Worm (Caenorhabditis elegans): Measurements from ENCODE around the gene T07G12.4.

Gene T07G12.4

DNA sequence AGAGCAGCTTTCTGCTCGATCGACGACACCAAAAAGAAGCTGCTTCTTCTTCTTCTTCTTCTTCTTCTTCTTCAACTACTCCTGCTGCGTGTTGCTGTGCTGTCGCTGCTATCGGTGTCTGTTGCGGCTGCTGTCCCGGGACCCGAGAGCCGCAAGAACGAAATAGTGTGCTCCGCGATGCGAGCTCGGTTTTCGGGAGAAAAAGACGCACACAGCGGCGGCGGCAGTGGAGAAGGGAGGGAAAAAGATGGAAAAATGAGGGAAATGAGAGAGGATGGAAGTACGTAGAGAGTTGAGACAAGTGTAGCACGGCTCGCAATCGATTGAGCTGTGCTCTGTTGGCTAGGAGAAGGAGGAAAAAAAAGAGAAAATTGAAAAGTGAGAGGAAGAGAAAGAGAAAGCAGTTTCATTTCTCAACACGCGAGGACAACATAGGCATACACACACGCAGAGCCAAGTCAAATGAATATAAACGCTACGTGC, 34.7 kb downstream of the T07G12.4 start (continued):
- TF ChIP-seq Y5F2A.4 (GFP tag; optimal IDR thresholded peaks at IDR 0.05) (no peak), unc-62 (GFP tag; optimal IDR thresholded peaks at IDR 0.05 in 1 of 2) (peak in 1 of 2 experiments; percentile 82), unc-62 (tag; optimal IDR thresholded peaks at IDR 0.05) (no peak), lim-7 (GFP tag; IDR thresholded peaks at IDR 0.05) (no peak), aha-1 (tag) (peak; percentile 83), zag-1 (tag; optimal IDR thresholded peaks at IDR 0.05) (no peak), hmg-1.1 (GFP tag; IDR thresholded peaks at IDR 0.05) (peak; percentile 71), saeg-2 (GFP tag; IDR thresholded peaks at IDR 0.05) (no peak), ceh-32 (tag; optimal IDR thresholded peaks at IDR 0.05; ENCODE audit: poor library complexity) (no peak), pha-4 (GFP tag; IDR thresholded peaks at IDR 0.05) (no peak; the same call in 1 of the 2 replicates), pha-4 (tag; optimal IDR thresholded peaks at IDR 0.05) (no peak), spr-1 (tag; optimal IDR thresholded peaks at IDR 0.05) (peak; percentile 3), ceh-28 (tag; optimal IDR thresholded peaks at IDR 0.05) (peak; percentile 70), fkh-10 (GFP tag; optimal IDR thresholded peaks at IDR 0.05) (peak; percentile 47), ama-1 (optimal IDR thresholded peaks at IDR 0.05) (no peak), ztf-11 (tag; optimal IDR thresholded peaks at IDR 0.05) (no peak)

DNA sequence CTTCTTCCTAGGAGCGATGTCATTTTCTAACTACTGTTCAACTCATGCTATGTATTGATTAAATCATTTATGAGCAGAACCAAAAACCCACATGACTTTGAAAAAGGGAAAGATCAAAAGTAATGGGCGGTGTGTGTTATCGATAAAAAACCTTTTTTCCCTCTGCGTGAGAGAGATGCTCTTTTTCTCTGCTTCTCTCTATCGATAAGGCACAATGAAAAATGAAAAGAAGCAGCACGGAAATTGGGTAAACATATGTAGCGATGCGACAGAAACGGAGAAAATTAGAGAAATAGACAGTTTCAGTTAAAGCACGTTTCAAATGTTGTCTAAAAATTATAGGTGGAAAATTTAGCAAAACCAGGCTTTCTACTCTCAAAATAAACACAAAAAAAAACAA, 36.1 kb downstream of the T07G12.4 start:
- TF ChIP-seq ctbp-1 (GFP tag; IDR thresholded peaks at IDR 0.05) (no peak), nhr-48 (tag; optimal IDR thresholded peaks at IDR 0.05) (peak; percentile 25), spr-3 (GFP tag; optimal IDR thresholded peaks at IDR 0.05) (no peak), unc-62 (GFP tag; optimal IDR thresholded peaks at IDR 0.05 in 1 of 2) (no peak), unc-62 (tag; optimal IDR thresholded peaks at IDR 0.05) (no peak), dmd-6 (GFP tag; IDR thresholded peaks at IDR 0.05) (peak; percentile 84), saeg-2 (GFP tag; IDR thresholded peaks at IDR 0.05) (no peak), fos-1 (tag; optimal IDR thresholded peaks at IDR 0.05) (no peak), T26A8.4 (GFP tag; IDR thresholded peaks at IDR 0.05) (peak; percentile 45; the same call in 1 of the 2 replicates), php-3 (GFP tag; IDR thresholded peaks at IDR 0.05) (peak; percentile 55; the same call in 1 of the 2 replicates), ceh-20 (GFP tag; IDR thresholded peaks at IDR 0.05) (no peak), F10B5.3 (tag; optimal IDR thresholded peaks at IDR 0.05) (no peak), dmd-9 (GFP tag; IDR thresholded peaks at IDR 0.05) (no peak), nhr-77 (tag; optimal IDR thresholded peaks at IDR 0.05) (peak; percentile 86), hlh-11 (tag; optimal IDR thresholded peaks at IDR 0.05) (peak; percentile 96), hmg-1.1 (GFP tag; IDR thresholded peaks at IDR 0.05) (peak; percentile 30; the same call in 1 of the 2 replicates), dve-1 (tag; optimal IDR thresholded peaks at IDR 0.05; ENCODE audit: insufficient read depth) (peak; percentile 95), lin-1 (GFP tag; IDR thresholded peaks at IDR 0.05) (0 out of 2 replicates have a peak, but pooled peaks have one; percentile 20), zfp-2 (tag; optimal IDR thresholded peaks at IDR 0.05) (no peak), nhr-41 (GFP tag; IDR thresholded peaks at IDR 0.05) (no peak), nhr-111 (GFP tag; optimal IDR thresholded peaks at IDR 0.05) (no peak), arid-1 (GFP tag; conservative IDR thresholded peaks at IDR 0.05) (no peak), daf-16 (GFP tag; optimal IDR thresholded peaks at IDR 0.05) (peak in 1 of 2 experiments; percentile 36), daf-16 (tag; optimal IDR thresholded peaks at IDR 0.05) (peak; percentile 97), pqm-1 (tag; optimal IDR thresholded peaks at IDR 0.05) (peak; percentile 76), nhr-28 (tag; optimal IDR thresholded peaks at IDR 0.05) (peak; percentile 90), F44E2.7 (GFP tag; IDR thresholded peaks at IDR 0.05) (no peak), nhr-11 (tag; optimal IDR thresholded peaks at IDR 0.05) (peak; percentile 64), mes-2 (tag; optimal IDR thresholded peaks at IDR 0.05; ENCODE audit: poor library complexity, severe bottlenecking) (peak; percentile 74), lim-7 (GFP tag; IDR thresholded peaks at IDR 0.05) (no peak), skn-1 (tag; optimal IDR thresholded peaks at IDR 0.05) (no peak), daf-12 (tag; optimal IDR thresholded peaks at IDR 0.05) (no peak), zip-2 (tag; optimal IDR thresholded peaks at IDR 0.05) (peak; percentile 32), lin-13 (GFP tag; optimal IDR thresholded peaks at IDR 0.05) (no peak), mxl-3 (GFP tag; optimal IDR thresholded peaks at IDR 0.05) (peak; percentile 8), snpc-1.2 (GFP tag; IDR thresholded peaks at IDR 0.05) (no peak), lsy-2 (tag; optimal IDR thresholded peaks at IDR 0.05) (peak in 1 of 2 experiments; percentile 63), lin-38 (GFP tag; IDR thresholded peaks at IDR 0.05) (peak; percentile 26; the same call in 1 of the 2 replicates), ztf-7 (tag; optimal IDR thresholded peaks at IDR 0.05) (no peak), fkh-10 (GFP tag; optimal IDR thresholded peaks at IDR 0.05) (no peak), snpc-4 (tag; optimal IDR thresholded peaks at IDR 0.05) (no peak)

All from whole organism, L4 larva.